Fruit fly (Drosophila melanogaster) whole organism, embryonic: ENCODE measurements around the gene CG14221.

Source experiments
- Abd-B ChIP-seq: fragments of 200-800 bp; sonication (Bioruptor generic); optimal IDR thresholded peaks from 2 replicates; lab custom pipeline; 2018; ENCODE audit warnings: missing biosample characterization, mild to moderate bottlenecking, missing genetic modification characterization, moderate library complexity
- Atf-2 ChIP-seq: fragments of 200-800 bp; sonication (Bioruptor generic); optimal IDR thresholded peaks from 2 replicates; lab custom pipeline; 2016; ENCODE audit warnings: missing biosample characterization, missing genetic modification characterization
- Bdp1 ChIP-seq: fragments of 200-800 bp; sonication (Bioruptor generic); optimal IDR thresholded peaks from 3 replicates; lab custom pipeline; 2016; ENCODE audit warnings: missing biosample characterization, missing genetic modification characterization
- CG10654 ChIP-seq: fragments of 200-800 bp; sonication (Bioruptor generic); optimal IDR thresholded peaks from 2 replicates; lab custom pipeline; 2016; ENCODE audit warnings: missing biosample characterization, missing genetic modification characterization
- CG11093 ChIP-seq: fragments of 200-800 bp; sonication (Bioruptor generic); IDR thresholded peaks from 3 replicates; pipeline ENCODE4 v1.3.6; 2022; ENCODE audit warnings: missing biosample characterization, missing genetic modification characterization
- CG12219 ChIP-seq: fragments of 200-800 bp; sonication (Bioruptor generic); optimal IDR thresholded peaks from 3 replicates; lab custom pipeline; 2018; ENCODE audit warnings: missing biosample characterization, mild to moderate bottlenecking, missing genetic modification characterization
- CG12236 ChIP-seq: fragments of 200-800 bp; sonication (Bioruptor generic); optimal IDR thresholded peaks from 2 replicates; lab custom pipeline; 2016; ENCODE audit warnings: missing biosample characterization, missing genetic modification characterization
- CG13287 ChIP-seq: fragments of 200-800 bp; sonication (Bioruptor generic); IDR thresholded peaks from 2 replicates; pipeline ENCODE4 v1.3.6; 2022; ENCODE audit warnings: missing biosample characterization, missing genetic modification characterization; ENCODE audit not compliant: partially characterized antibody
- CG13296 ChIP-seq: fragments of 200-800 bp; sonication (Bioruptor generic); optimal IDR thresholded peaks from 3 replicates; lab custom pipeline; 2018; ENCODE audit warnings: missing biosample characterization, mild to moderate bottlenecking, missing genetic modification characterization
- CG13775 ChIP-seq: fragments of 200-800 bp; sonication (Bioruptor generic); optimal IDR thresholded peaks from 3 replicates; lab custom pipeline; 2017; ENCODE audit warnings: missing biosample characterization, mild to moderate bottlenecking, missing genetic modification characterization
- CG1603 ChIP-seq: fragments of 200-800 bp; sonication (Bioruptor generic); optimal IDR thresholded peaks from 2 replicates; lab custom pipeline; 2019; ENCODE audit warnings: missing biosample characterization, mild to moderate bottlenecking, missing genetic modification characterization, moderate library complexity
- CG17568 ChIP-seq: fragments of 200-800 bp; sonication (Bioruptor generic); optimal IDR thresholded peaks from 2 replicates; lab custom pipeline; 2018; ENCODE audit warnings: missing biosample characterization, mild to moderate bottlenecking, missing genetic modification characterization, moderate library complexity
- CG17912 ChIP-seq: fragments of 200-800 bp; sonication (Bioruptor generic); optimal IDR thresholded peaks from 2 replicates; lab custom pipeline; 2018; ENCODE audit warnings: missing biosample characterization, mild to moderate bottlenecking, missing genetic modification characterization
- CG18599 ChIP-seq: fragments of 200-800 bp; sonication (Bioruptor generic); optimal IDR thresholded peaks from 3 replicates; lab custom pipeline; 2017; ENCODE audit warnings: missing biosample characterization, missing genetic modification characterization, mild to moderate bottlenecking, moderate library complexity, missing genetic modification reagents
- CG32767 ChIP-seq: fragments of 200-800 bp; sonication (Bioruptor generic); IDR thresholded peaks from 2 replicates; pipeline ENCODE4 v1.3.6; 2022; ENCODE audit warnings: missing biosample characterization, missing genetic modification characterization
- CG3281 ChIP-seq: fragments of 200-800 bp; sonication (Bioruptor generic); optimal IDR thresholded peaks from 3 replicates; lab custom pipeline; 2017; ENCODE audit warnings: missing biosample characterization, mild to moderate bottlenecking, missing genetic modification characterization
- CG42726 ChIP-seq: fragments of 200-800 bp; sonication (Bioruptor generic); IDR thresholded peaks from 2 replicates; pipeline ENCODE4 v1.3.6; 2022; ENCODE audit warnings: missing biosample characterization, missing genetic modification characterization; ENCODE audit not compliant: partially characterized antibody
- CG4617 ChIP-seq: fragments of 200-800 bp; sonication (Bioruptor generic); optimal IDR thresholded peaks from 3 replicates; lab custom pipeline; 2016; ENCODE audit warnings: missing biosample characterization, missing genetic modification characterization, borderline replicate concordance
- CG6813 ChIP-seq: fragments of 200-800 bp; sonication (Bioruptor generic); optimal IDR thresholded peaks from 2 replicates; lab custom pipeline; 2017; ENCODE audit warnings: missing biosample characterization, missing genetic modification characterization, mild to moderate bottlenecking, moderate library complexity, missing genetic modification reagents
- CG7271 ChIP-seq: fragments of 200-800 bp; sonication (Bioruptor generic); optimal IDR thresholded peaks from 2 replicates; lab custom pipeline; 2018; ENCODE audit warnings: missing biosample characterization, mild to moderate bottlenecking, missing genetic modification characterization, moderate library complexity
- CG8478 ChIP-seq: fragments of >200 bp; optimal IDR thresholded peaks from 2 replicates; lab custom pipeline; 2018
- CG9727 ChIP-seq: fragments of 200-800 bp; sonication (Bioruptor generic); optimal IDR thresholded peaks from 3 replicates; lab custom pipeline; 2017; ENCODE audit warnings: missing biosample characterization, mild to moderate bottlenecking, missing genetic modification characterization
- CHES-1-like ChIP-seq: fragments of 200-800 bp; sonication (Bioruptor generic); optimal IDR thresholded peaks from 2 replicates; lab custom pipeline; 2016; ENCODE audit warnings: missing biosample characterization, missing genetic modification characterization
- Chrac-16 ChIP-seq: fragments of 200-800 bp; sonication (Bioruptor generic); optimal IDR thresholded peaks from 3 replicates; lab custom pipeline; 2016; ENCODE audit warnings: missing biosample characterization, missing genetic modification characterization
- D ChIP-seq, 2 experiments: fragments of 200-800 bp in 1 of 2; fragments of >200 bp in 1 of 2; sonication (Bioruptor generic) in 1 of 2; optimal IDR thresholded peaks; 2 replicates in 1 of 2; 3 replicates in 1 of 2; lab custom pipeline; 2017; ENCODE audit warnings: mild to moderate bottlenecking in 1 of 2, missing biosample characterization in 1 of 2, missing genetic modification characterization in 1 of 2, missing genetic modification reagents in 1 of 2
- D19B ChIP-seq: fragments of 200-800 bp; sonication (Bioruptor generic); optimal IDR thresholded peaks from 2 replicates; lab custom pipeline; 2017; ENCODE audit warnings: missing biosample characterization, mild to moderate bottlenecking, missing genetic modification characterization
- Dip2 ChIP-seq: fragments of 200-800 bp; sonication (Bioruptor generic); IDR thresholded peaks from 2 replicates; pipeline ENCODE4 v1.3.6; 2022; ENCODE audit warnings: missing biosample characterization, missing genetic modification characterization
- Dp ChIP-seq: fragments of 200-800 bp; sonication (Bioruptor generic); optimal IDR thresholded peaks from 2 replicates; lab custom pipeline; 2018; ENCODE audit warnings: missing biosample characterization, mild to moderate bottlenecking, missing genetic modification characterization, moderate library complexity
- ERR ChIP-seq: fragments of 200-800 bp; sonication (Bioruptor generic); optimal IDR thresholded peaks from 2 replicates; lab custom pipeline; 2016; ENCODE audit warnings: missing biosample characterization, missing genetic modification characterization
- Ets97D ChIP-seq: fragments of 200-800 bp; sonication (Bioruptor generic); optimal IDR thresholded peaks from 3 replicates; lab custom pipeline; 2016; ENCODE audit warnings: missing biosample characterization, missing genetic modification characterization
- HmgZ ChIP-seq: fragments of 200-800 bp; sonication (Bioruptor generic); optimal IDR thresholded peaks from 2 replicates; lab custom pipeline; 2018; ENCODE audit warnings: missing biosample characterization, mild to moderate bottlenecking, missing genetic modification characterization
- Hr78 ChIP-seq, 2 experiments: fragments of 200-800 bp in 1 of 2; fragments of >200 bp in 1 of 2; sonication (Bioruptor generic) in 1 of 2; optimal IDR thresholded peaks; 2 replicates each; lab custom pipeline; 2017 to 2019; ENCODE audit warnings: missing biosample characterization in 2 of 2, missing genetic modification characterization in 2 of 2, mild to moderate bottlenecking in 1 of 2, moderate library complexity in 1 of 2
- Lim3 ChIP-seq: fragments of 200-800 bp; sonication (Bioruptor generic); IDR thresholded peaks from 2 replicates; pipeline ENCODE4 v1.3.6; 2022; ENCODE audit warnings: missing biosample characterization, missing genetic modification characterization
- Lpt ChIP-seq: fragments of >200 bp; optimal IDR thresholded peaks from 2 replicates; lab custom pipeline; 2018; ENCODE audit warnings: missing biosample characterization, missing genetic modification characterization
- Poxn ChIP-seq: fragments of 200-800 bp; sonication (Bioruptor generic); IDR thresholded peaks from 2 replicates; pipeline ENCODE4 v1.3.6; 2022; ENCODE audit warnings: missing biosample characterization, missing genetic modification characterization
- Usf ChIP-seq: fragments of 200-800 bp; sonication (Bioruptor generic); optimal IDR thresholded peaks from 2 replicates; lab custom pipeline; 2017; ENCODE audit warnings: missing genotype, missing biosample characterization, missing genetic modification characterization
- az2 ChIP-seq: fragments of 200-800 bp; sonication (Bioruptor generic); optimal IDR thresholded peaks from 3 replicates; lab custom pipeline; 2016; ENCODE audit warnings: missing biosample characterization, missing genetic modification characterization
- br ChIP-seq: fragments of >200 bp; optimal IDR thresholded peaks from 2 replicates; lab custom pipeline; 2017
- da ChIP-seq: fragments of 200-800 bp; sonication (Bioruptor generic); optimal IDR thresholded peaks from 2 replicates; lab custom pipeline; 2016; ENCODE audit warnings: missing biosample characterization, missing genetic modification characterization
- dmrt11E ChIP-seq: fragments of 200-800 bp; sonication (Bioruptor generic); optimal IDR thresholded peaks from 3 replicates; lab custom pipeline; 2018; ENCODE audit warnings: missing biosample characterization, mild to moderate bottlenecking, missing genetic modification characterization, moderate library complexity
- ewg ChIP-seq: fragments of 200-800 bp; sonication (Bioruptor generic); optimal IDR thresholded peaks from 3 replicates; lab custom pipeline; 2017; ENCODE audit warnings: mild to moderate bottlenecking, missing biosample characterization, missing genetic modification reagents, missing genetic modification characterization
- eyg ChIP-seq: fragments of 200-800 bp; sonication (Bioruptor generic); optimal IDR thresholded peaks from 3 replicates; lab custom pipeline; 2016; ENCODE audit warnings: missing biosample characterization, missing genetic modification characterization
- fd64A ChIP-seq: fragments of 200-800 bp; sonication (Bioruptor generic); optimal IDR thresholded peaks from 3 replicates; lab custom pipeline; 2018; ENCODE audit warnings: missing biosample characterization, mild to moderate bottlenecking, missing genetic modification characterization
- gcm2 ChIP-seq: fragments of 200-800 bp; sonication (Bioruptor generic); optimal IDR thresholded peaks from 2 replicates; lab custom pipeline; 2016; ENCODE audit warnings: missing biosample characterization, missing genetic modification characterization
- h ChIP-seq: fragments of >200 bp; optimal IDR thresholded peaks from 2 replicates; lab custom pipeline; 2017
- lmd ChIP-seq: fragments of 200-800 bp; sonication (Bioruptor generic); IDR thresholded peaks from 2 replicates; pipeline ENCODE4 v1.3.6; 2022; ENCODE audit warnings: missing biosample characterization, missing genetic modification characterization
- nerfin-2 ChIP-seq: fragments of 200-800 bp; sonication (Bioruptor generic); IDR thresholded peaks from 2 replicates; pipeline ENCODE4 v1.3.6; 2022; ENCODE audit warnings: missing biosample characterization, missing genetic modification characterization; ENCODE audit not compliant: partially characterized antibody
- org-1 ChIP-seq: fragments of 200-800 bp; sonication (Bioruptor generic); optimal IDR thresholded peaks from 2 replicates; lab custom pipeline; 2017; ENCODE audit warnings: missing biosample characterization, missing genetic modification characterization
- pum ChIP-seq: fragments of 200-800 bp; sonication (Bioruptor generic); optimal IDR thresholded peaks from 2 replicates; lab custom pipeline; 2016; ENCODE audit warnings: missing biosample characterization, missing genetic modification characterization
- run ChIP-seq: fragments of 200-800 bp; sonication (Bioruptor generic); optimal IDR thresholded peaks from 3 replicates; lab custom pipeline; 2018; ENCODE audit warnings: missing biosample characterization, mild to moderate bottlenecking, missing genetic modification characterization
- slou ChIP-seq: fragments of 200-800 bp; sonication (Bioruptor generic); optimal IDR thresholded peaks from 3 replicates; lab custom pipeline; 2016; ENCODE audit warnings: missing biosample characterization, missing genetic modification characterization

Gene CG14221

DNA sequence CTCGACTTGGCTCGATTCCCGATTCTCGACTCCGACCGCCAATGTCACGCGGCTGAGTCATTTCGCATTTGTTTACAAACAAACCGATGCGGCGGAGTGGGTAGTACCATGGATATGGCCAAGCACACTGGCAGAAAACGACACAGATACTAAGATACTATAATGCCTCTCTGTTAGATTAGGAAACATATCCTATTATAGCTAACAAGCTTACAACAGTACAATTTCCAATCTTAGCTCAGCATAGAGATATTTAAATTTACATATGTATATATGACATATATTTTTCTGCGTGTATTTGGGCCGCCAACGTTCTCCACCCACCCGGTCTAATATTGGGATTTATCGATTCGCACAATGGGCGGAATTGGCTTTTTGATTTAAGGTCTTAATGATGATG is 17.1 kb downstream of the CG14221 start (continued):
- TF ChIP-seq Dip2 (GFP tag; lab: Robert Waterston, UW): no peak
- TF ChIP-seq Hr78 (GFP tag; optimal IDR thresholded peaks at IDR 0.05; lab: Kevin White, UChicago): no peak
- TF ChIP-seq nerfin-2 (GFP tag; lab: Robert Waterston, UW): no peak
- peak; percentile 64 for TF ChIP-seq CG13296
- TF ChIP-seq h (lab: Kevin White, UChicago): no peak
- no peak for TF ChIP-seq D (optimal IDR thresholded peaks at IDR 0.05; lab: Kevin White, UChicago)
- TF ChIP-seq D (GFP tag; optimal IDR thresholded peaks at IDR 0.05; lab: Kevin White, UChicago): peak; percentile 62
- TF ChIP-seq lmd (GFP tag; lab: Robert Waterston, UW): peak; percentile 83
- TF ChIP-seq org-1: peak; percentile 66
- peak; percentile 74 for TF ChIP-seq CG6813 (GFP tag; lab: Kevin White, UChicago)
- no peak for TF ChIP-seq gcm2 (GFP tag; lab: Kevin White, UChicago)
- peak; percentile 44 for TF ChIP-seq CHES-1-like (GFP tag; lab: Kevin White, UChicago)
- TF ChIP-seq CG11093 (GFP tag; lab: Robert Waterston, UW): 0 out of 3 replicates have a peak, but pooled peaks have one; percentile 43
- no peak for TF ChIP-seq CG13287 (GFP tag; lab: Robert Waterston, UW)
- TF ChIP-seq CG4617 (GFP tag; lab: Kevin White, UChicago): peak; percentile 14
- peak; percentile 58 for TF ChIP-seq az2 (GFP tag; lab: Kevin White, UChicago)
- TF ChIP-seq Ets97D (GFP tag; lab: Kevin White, UChicago): peak; percentile 20
- TF ChIP-seq run: peak; percentile 34
- peak; percentile 79 for TF ChIP-seq CG3281
- peak; percentile 70 for TF ChIP-seq slou (GFP tag; lab: Kevin White, UChicago)
- TF ChIP-seq Poxn: peak; percentile 68; the same call in 1 of the 2 replicates
- TF ChIP-seq CG1603 (tag; lab: Kevin White, UChicago): peak; percentile 79
- TF ChIP-seq Abd-B (GFP tag; lab: Kevin White, UChicago): peak; percentile 70
- TF ChIP-seq CG10654 (GFP tag; lab: Kevin White, UChicago): peak; percentile 60
- TF ChIP-seq CG7271 (tag; lab: Kevin White, UChicago): peak; percentile 7
- TF ChIP-seq ewg (GFP tag; lab: Kevin White, UChicago): peak; percentile 48
- peak; percentile 43 for TF ChIP-seq D19B
- no peak for TF ChIP-seq eyg
- TF ChIP-seq CG32767 (GFP tag; lab: Robert Waterston, UW): peak; percentile 68
- TF ChIP-seq da (GFP tag; lab: Kevin White, UChicago): no peak
- peak; percentile 63 for TF ChIP-seq Chrac-16 (GFP tag; lab: Kevin White, UChicago)
- TF ChIP-seq pum: peak; percentile 49
- peak; percentile 33 for TF ChIP-seq Atf-2
- no peak for TF ChIP-seq Dp (GFP tag; lab: Kevin White, UChicago)
- TF ChIP-seq fd64A (GFP tag; lab: Kevin White, UChicago): no peak
- TF ChIP-seq Lim3 (GFP tag; lab: Robert Waterston, UW): peak; percentile 45; the same call in 1 of the 2 replicates
- TF ChIP-seq CG17912 (GFP tag; lab: Kevin White, UChicago): no peak
- TF ChIP-seq Lpt (GFP tag; lab: Kevin White, UChicago): no peak
- TF ChIP-seq CG12236: no peak
- TF ChIP-seq CG12219 (GFP tag; lab: Kevin White, UChicago): peak; percentile 53
- TF ChIP-seq Usf (GFP tag; lab: Kevin White, UChicago): no peak
- TF ChIP-seq br (lab: Kevin White, UChicago): no peak
- TF ChIP-seq CG18599 (GFP tag; lab: Kevin White, UChicago): peak; percentile 81
- peak; percentile 76 for TF ChIP-seq HmgZ
- TF ChIP-seq CG13775 (GFP tag; lab: Kevin White, UChicago): peak; percentile 65
- no peak for TF ChIP-seq CG42726
- peak; percentile 18 for TF ChIP-seq CG17568 (GFP tag; lab: Kevin White, UChicago)
- peak; percentile 80 for TF ChIP-seq CG9727 (GFP tag; lab: Kevin White, UChicago)
- TF ChIP-seq dmrt11E: peak; percentile 9
- no peak for TF ChIP-seq CG8478 (lab: Kevin White, UChicago)
- TF ChIP-seq Bdp1 (GFP tag; lab: Kevin White, UChicago): no peak
- no peak for TF ChIP-seq ERR (GFP tag; lab: Kevin White, UChicago)
